Worm (Caenorhabditis elegans) whole organism, L3 larva: ENCODE results near the gene K08H2.7.

ENCODE experiments used
- ceh-82 ChIP-seq: fragments of 150-350 bp; optimal IDR thresholded peaks from 2 replicates; lab custom pipeline; 2014; ENCODE audit warnings: missing biosample characterization, missing genetic modification characterization
- ceh-9 ChIP-seq: sonication (generic microtip); optimal IDR thresholded peaks from 2 replicates; lab custom pipeline; 2018; ENCODE audit warnings: missing biosample characterization, missing genetic modification characterization
- egl-27 ChIP-seq: sonication (generic microtip); optimal IDR thresholded peaks from 4 replicates; lab custom pipeline; 2017; ENCODE audit warnings: missing biosample characterization, missing genetic modification reagents, missing genetic modification characterization
- elt-2 ChIP-seq: sonication (generic microtip); optimal IDR thresholded peaks from 2 replicates; lab custom pipeline; 2016; ENCODE audit warnings: missing genetic modification reagents, mild to moderate bottlenecking, missing genetic modification characterization, missing compliant biosample characterization
- mdl-1 ChIP-seq: fragments of 150-350 bp; optimal IDR thresholded peaks from 2 replicates; lab custom pipeline; 2014; ENCODE audit warnings: missing biosample characterization, missing genetic modification characterization
- mml-1 ChIP-seq: fragments of 150-350 bp; sonication (generic microtip); optimal IDR thresholded peaks from 3 replicates; lab custom pipeline; 2014; ENCODE audit warnings: missing biosample characterization, missing genetic modification characterization
- nhr-237 ChIP-seq: fragments of 150-350 bp; optimal IDR thresholded peaks from 2 replicates; lab custom pipeline; 2014; ENCODE audit warnings: missing biosample characterization, missing genetic modification characterization
- nhr-28 ChIP-seq: fragments of 150-350 bp; optimal IDR thresholded peaks from 2 replicates; lab custom pipeline; 2014; ENCODE audit warnings: missing biosample characterization, missing genetic modification characterization
- nhr-77 ChIP-seq: fragments of 150-350 bp; optimal IDR thresholded peaks from 2 replicates; lab custom pipeline; 2014; ENCODE audit warnings: missing biosample characterization, missing genetic modification characterization
- snpc-4 ChIP-seq: fragments of 150-350 bp; optimal IDR thresholded peaks from 2 replicates; lab custom pipeline; 2014; ENCODE audit warnings: missing biosample characterization, missing genetic modification characterization
- ztf-11 ChIP-seq: fragments of 150-350 bp; optimal IDR thresholded peaks from 2 replicates; lab custom pipeline; 2014; ENCODE audit warnings: missing biosample characterization, missing genetic modification characterization

- TF ChIP-seq snpc-4 (no peak), mdl-1 (tag; lab: Kevin White, UChicago) (no peak), mml-1 (tag; lab: Kevin White, UChicago) (no peak), ceh-82 (tag; lab: Kevin White, UChicago) (no peak), egl-27 (tag; lab: Kevin White, UChicago) (no peak), ceh-9 (tag; lab: Kevin White, UChicago) (no peak), elt-2 (tag; lab: Kevin White, UChicago) (no peak), nhr-77 (tag; lab: Kevin White, UChicago) (no peak), nhr-28 (no peak), ztf-11 (tag; lab: Kevin White, UChicago) (no peak), nhr-237 (no peak)
These were observed 20.5 kb downstream of the K08H2.7 start for ce11 chrX:13227778-13228177.
